Worm (Caenorhabditis elegans): Measurements from ENCODE around the gene ubc-7.

ubc-7 gene

DNA sequence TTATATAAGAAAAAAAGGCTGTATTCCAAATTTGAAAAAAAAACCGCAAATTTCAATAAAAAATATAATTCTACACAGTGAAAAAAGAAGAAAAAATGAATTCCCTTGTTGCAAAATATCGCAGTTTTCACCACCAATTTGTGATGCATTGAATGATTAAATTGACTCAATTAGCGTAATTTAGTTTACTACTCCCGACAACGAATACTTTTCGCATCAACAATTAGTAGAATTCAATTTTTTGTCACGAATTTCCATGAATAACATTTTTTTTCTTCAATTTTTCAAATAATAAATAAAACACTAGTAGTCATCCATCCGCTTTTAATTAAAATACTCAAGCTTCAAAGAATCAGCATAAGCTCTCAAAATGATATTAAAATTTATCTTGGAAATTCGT, 45.7 kb downstream of the ubc-7 start:
- TF ChIP-seq him-1 (tag; optimal IDR thresholded peaks at IDR 0.05) (no peak), dao-5 (tag; optimal IDR thresholded peaks at IDR 0.05) (no peak), W03F9.2 (tag; optimal IDR thresholded peaks at IDR 0.05) (no peak)

DNA sequence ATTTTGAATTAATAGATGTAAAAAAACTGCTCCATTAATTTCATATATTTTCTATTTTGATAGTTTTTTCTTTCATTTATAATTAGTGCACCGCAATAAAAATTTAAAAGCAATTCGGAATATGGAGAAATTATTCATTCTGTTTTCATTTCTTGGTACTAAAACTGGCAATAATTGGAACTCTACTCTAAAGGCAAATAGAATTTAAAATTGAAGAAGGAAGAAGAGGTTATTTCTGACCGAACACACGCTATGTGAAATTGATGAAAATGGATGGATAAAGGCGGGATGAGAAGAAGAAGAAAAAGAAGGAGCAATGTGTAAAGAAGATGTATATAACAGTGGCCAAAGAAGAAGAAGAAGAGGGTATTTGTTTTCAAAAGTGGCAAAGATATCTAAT, 47.7 kb downstream of the ubc-7 start:
- no peak for TF ChIP-seq him-1 (tag; optimal IDR thresholded peaks at IDR 0.05)
- no peak for TF ChIP-seq W03F9.2 (tag; optimal IDR thresholded peaks at IDR 0.05)
- no peak for TF ChIP-seq dao-5 (tag; optimal IDR thresholded peaks at IDR 0.05)

DNA sequence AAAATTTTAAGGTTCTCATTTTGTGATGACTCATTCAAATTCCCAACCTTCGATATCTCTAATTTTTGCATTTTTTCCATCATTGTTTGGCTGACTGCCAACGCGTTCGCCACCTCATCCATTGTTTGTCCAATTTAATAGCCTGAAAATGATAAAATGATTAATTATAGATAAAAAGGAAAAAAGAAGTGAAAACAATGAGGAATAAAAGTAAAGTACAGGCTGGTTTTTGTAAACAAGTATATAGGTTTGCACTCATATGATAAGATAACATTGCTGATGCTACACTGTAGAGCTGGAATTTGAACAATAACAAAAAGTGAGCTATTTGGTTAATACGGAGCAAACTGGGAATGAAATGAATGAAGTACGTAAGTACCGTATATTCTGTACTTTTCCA, 48.7 kb downstream of the ubc-7 start, which contains the start of gene C48B4.3:
TSS of gene C48B4.3 (minus strand) at position 149 of the 400 bp plus-strand sequence.
- TF ChIP-seq him-1 (tag; optimal IDR thresholded peaks at IDR 0.05) (no peak), dao-5 (tag; optimal IDR thresholded peaks at IDR 0.05) (no peak), W03F9.2 (tag; optimal IDR thresholded peaks at IDR 0.05) (no peak)
